Worm (Caenorhabditis elegans) whole organism, early embryonic: ENCODE measurements around the gene C09H10.9.

Experiments
- F13C5.2 ChIP-seq: sonication (generic microtip); optimal IDR thresholded peaks from 2 replicates; lab custom pipeline; 2017; ENCODE audit warnings: mild to moderate bottlenecking, missing genetic modification characterization, inconsistent platforms, missing compliant biosample characterization
- aly-1 ChIP-seq: sonication (generic microtip); optimal IDR thresholded peaks from 2 replicates; lab custom pipeline; 2016; ENCODE audit warnings: missing genetic modification characterization, missing compliant biosample characterization
- ama-1 ChIP-seq: fragments of 150-350 bp; optimal IDR thresholded peaks from 2 replicates; lab custom pipeline; 2014
- ceh-13 ChIP-seq: fragments of 200-800 bp; sonication (Bioruptor generic); optimal IDR thresholded peaks from 2 replicates; lab custom pipeline; 2018; ENCODE audit warnings: mild to moderate bottlenecking, missing genetic modification characterization, missing compliant biosample characterization
- ceh-36 ChIP-seq: sonication (generic microtip); optimal IDR thresholded peaks from 2 replicates; lab custom pipeline; 2016; ENCODE audit warnings: missing genetic modification characterization, inconsistent platforms, missing compliant biosample characterization
- ets-7 ChIP-seq: sonication (generic microtip); optimal IDR thresholded peaks from 2 replicates; lab custom pipeline; 2016; ENCODE audit warnings: missing genotype, missing genetic modification characterization, missing compliant biosample characterization
- flt-1 ChIP-seq: fragments of 200-800 bp; sonication (Bioruptor generic); IDR thresholded peaks from 2 replicates; pipeline ENCODE4 v1.3.6; 2022; ENCODE audit warnings: missing genetic modification characterization, missing compliant biosample characterization
- hmbx-1 ChIP-seq: sonication (generic microtip); optimal IDR thresholded peaks from 2 replicates; lab custom pipeline; 2016; ENCODE audit warnings: mild to moderate bottlenecking, missing genetic modification characterization, missing compliant biosample characterization
- hmg-4 ChIP-seq: fragments of 200-800 bp; sonication (Bioruptor generic); optimal IDR thresholded peaks from 2 replicates; lab custom pipeline; 2018; ENCODE audit warnings: mild to moderate bottlenecking, missing genetic modification characterization, missing compliant biosample characterization
- hnd-1 ChIP-seq: sonication (generic microtip); optimal IDR thresholded peaks from 2 replicates; lab custom pipeline; 2016; ENCODE audit warnings: missing genetic modification characterization, missing compliant biosample characterization
- pes-1 ChIP-seq: fragments of 200-800 bp; sonication (Bioruptor generic); IDR thresholded peaks from 2 replicates; pipeline ENCODE4 v1.3.6; 2022; ENCODE audit warnings: missing genetic modification reagents, missing genetic modification characterization, missing compliant biosample characterization
- sea-1 ChIP-seq: fragments of 200-800 bp; sonication (Bioruptor generic); conservative IDR thresholded peaks from 2 replicates; pipeline ENCODE4 v1.3.6; 2022; ENCODE audit warnings: missing genetic modification characterization, missing compliant biosample characterization
- tbx-37 ChIP-seq: fragments of 200-800 bp; sonication (Bioruptor generic); conservative IDR thresholded peaks from 2 replicates; pipeline ENCODE4 v1.3.6; 2022; ENCODE audit warnings: missing genetic modification reagents, missing genetic modification characterization, missing compliant biosample characterization
- tra-4 ChIP-seq: sonication (generic microtip); optimal IDR thresholded peaks from 2 replicates; lab custom pipeline; 2017; ENCODE audit warnings: missing genetic modification characterization, missing compliant biosample characterization

DNA sequence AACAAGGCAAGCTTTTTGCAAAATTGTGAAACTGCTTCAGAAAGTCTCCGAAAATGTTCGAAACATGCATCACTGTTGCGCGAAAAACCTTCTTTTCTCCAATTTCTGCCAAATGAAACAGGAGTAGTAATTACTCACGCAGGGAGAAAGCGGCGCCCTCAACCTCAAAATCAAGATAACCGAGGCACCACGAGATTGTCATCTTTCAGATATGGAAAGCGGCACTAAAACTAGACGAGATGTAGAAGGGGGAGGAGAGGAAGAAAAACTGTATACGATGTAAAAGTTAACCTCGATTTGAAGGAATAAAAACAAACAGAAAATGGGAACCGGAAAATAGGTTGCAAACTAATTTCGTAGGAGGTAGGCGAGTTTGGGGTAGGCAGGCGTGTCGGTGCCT, 27.7 kb upstream of the C09H10.9 start:
- TF ChIP-seq hmg-4 (no peak), pes-1 (GFP tag; lab: Robert Waterston, UW) (no peak), ama-1 (lab: Kevin White, UChicago) (no peak), hmbx-1 (tag; lab: Kevin White, UChicago) (no peak), sea-1 (GFP tag; lab: Robert Waterston, UW) (no peak), flt-1 (GFP tag; lab: Robert Waterston, UW) (no peak), tbx-37 (GFP tag; lab: Robert Waterston, UW) (no peak), ceh-36 (tag; lab: Kevin White, UChicago) (no peak), F13C5.2 (tag; lab: Kevin White, UChicago) (no peak), aly-1 (tag; lab: Kevin White, UChicago) (no peak), ceh-13 (GFP tag; lab: Kevin White, UChicago) (no peak), ets-7 (tag; lab: Kevin White, UChicago) (no peak), hnd-1 (no peak), tra-4 (tag; lab: Kevin White, UChicago) (no peak)
